Fruit fly (Drosophila melanogaster) whole organism, prepupa: ENCODE measurements around the gene CG8509.
A peak's percentile ranks its signal among the peaks of the same experiment; 100 is the strongest.

ENCODE experiments used
- Blimp-1 ChIP-seq: fragments of 200-800 bp; sonication (Bioruptor generic); optimal IDR thresholded peaks from 3 replicates; lab custom pipeline; 2017; ENCODE audit warnings: missing biosample characterization, missing genetic modification characterization, mild to moderate bottlenecking, moderate library complexity, missing genetic modification reagents
- CG10631 ChIP-seq: fragments of 200-800 bp; sonication (Bioruptor generic); optimal IDR thresholded peaks from 2 replicates; lab custom pipeline; 2016; ENCODE audit warnings: missing biosample characterization, missing genetic modification characterization
- CG10669 ChIP-seq: fragments of 200-800 bp; sonication (Bioruptor generic); optimal IDR thresholded peaks from 3 replicates; lab custom pipeline; 2018; ENCODE audit warnings: missing biosample characterization, mild to moderate bottlenecking, missing genetic modification characterization, moderate library complexity
- CG11762 ChIP-seq: fragments of 200-800 bp; sonication (Bioruptor generic); optimal IDR thresholded peaks from 3 replicates; lab custom pipeline; 2016; ENCODE audit warnings: missing biosample characterization, missing genetic modification characterization; ENCODE audit not compliant: insufficient read depth
- CG11902 ChIP-seq: fragments of 200-800 bp; sonication (Bioruptor generic); optimal IDR thresholded peaks from 3 replicates; lab custom pipeline; 2016; ENCODE audit warnings: missing biosample characterization, missing genetic modification characterization
- CG15336 ChIP-seq: fragments of 200-800 bp; sonication (Bioruptor generic); IDR thresholded peaks from 2 replicates; pipeline ENCODE4 v1.3.6; 2022; ENCODE audit warnings: missing biosample characterization, missing genetic modification characterization
- CG1621 ChIP-seq: fragments of 200-800 bp; sonication (Bioruptor generic); optimal IDR thresholded peaks from 3 replicates; lab custom pipeline; 2018; ENCODE audit warnings: missing biosample characterization, mild to moderate bottlenecking, missing genetic modification characterization
- CG3032 ChIP-seq: fragments of 200-800 bp; optimal IDR thresholded peaks from 2 replicates; lab custom pipeline; 2019; ENCODE audit warnings: missing biosample characterization, mild to moderate bottlenecking, missing genetic modification characterization, moderate library complexity
- CG34406 ChIP-seq: fragments of 200-800 bp; sonication (Bioruptor generic); optimal IDR thresholded peaks from 3 replicates; lab custom pipeline; 2016; ENCODE audit warnings: missing biosample characterization, missing genetic modification characterization
- CG3919 ChIP-seq: fragments of 200-800 bp; sonication (Bioruptor generic); optimal IDR thresholded peaks from 3 replicates; lab custom pipeline; 2016; ENCODE audit warnings: missing biosample characterization, missing genetic modification characterization
- CG4318 ChIP-seq: fragments of 200-800 bp; sonication (Bioruptor generic); optimal IDR thresholded peaks from 3 replicates; lab custom pipeline; 2017; ENCODE audit warnings: missing biosample characterization, mild to moderate bottlenecking, missing genetic modification characterization
- CG6163 ChIP-seq: fragments of 200-800 bp; sonication (Bioruptor generic); IDR thresholded peaks from 3 replicates; pipeline ENCODE4 v1.3.6; 2022; ENCODE audit warnings: missing biosample characterization, missing genetic modification characterization
- CG6792 ChIP-seq: fragments of 200-800 bp; sonication (Bioruptor generic); optimal IDR thresholded peaks from 3 replicates; lab custom pipeline; 2016; ENCODE audit warnings: missing biosample characterization, missing genetic modification characterization
- CG6808 ChIP-seq: fragments of 200-800 bp; sonication (Bioruptor generic); optimal IDR thresholded peaks from 3 replicates; lab custom pipeline; 2017; ENCODE audit warnings: missing biosample characterization, missing genetic modification characterization, mild to moderate bottlenecking, moderate library complexity, missing genetic modification reagents
- CG6854 ChIP-seq: fragments of 200-800 bp; sonication (Bioruptor generic); optimal IDR thresholded peaks from 2 replicates; lab custom pipeline; 2017; ENCODE audit warnings: missing biosample characterization, mild to moderate bottlenecking, missing genetic modification characterization
- CG7368 ChIP-seq: fragments of 200-800 bp; sonication (Bioruptor generic); optimal IDR thresholded peaks from 3 replicates; lab custom pipeline; 2016; ENCODE audit warnings: missing biosample characterization, missing genetic modification characterization
- CG8119 ChIP-seq: fragments of 200-800 bp; sonication (Bioruptor generic); IDR thresholded peaks from 3 replicates; pipeline ENCODE4 v1.3.6; 2022; ENCODE audit warnings: missing biosample characterization, missing genetic modification characterization
- CG8319 ChIP-seq: fragments of 200-800 bp; sonication (Bioruptor generic); optimal IDR thresholded peaks from 3 replicates; lab custom pipeline; 2016; ENCODE audit warnings: missing biosample characterization, missing genetic modification characterization
- CG8632 ChIP-seq: fragments of 200-800 bp; sonication (Bioruptor generic); optimal IDR thresholded peaks from 3 replicates; lab custom pipeline; 2016; ENCODE audit warnings: missing biosample characterization, missing genetic modification characterization
- Eip75B ChIP-seq: fragments of 200-800 bp; sonication (Bioruptor generic); optimal IDR thresholded peaks from 3 replicates; lab custom pipeline; 2016; ENCODE audit warnings: missing biosample characterization, missing genetic modification characterization
- Eip78C ChIP-seq: fragments of 200-800 bp; sonication (Bioruptor generic); peaks from one replicate; lab custom pipeline; 2016; ENCODE audit warnings: missing biosample characterization, missing genetic modification characterization
- Ets21C ChIP-seq: fragments of 200-800 bp; sonication (Bioruptor generic); optimal IDR thresholded peaks from 3 replicates; lab custom pipeline; 2016; ENCODE audit warnings: missing biosample characterization, missing genetic modification characterization
- Ets96B ChIP-seq: fragments of 200-800 bp; optimal IDR thresholded peaks from 2 replicates; lab custom pipeline; 2019; ENCODE audit warnings: missing biosample characterization, mild to moderate bottlenecking, missing genetic modification characterization, moderate library complexity
- Hr38 ChIP-seq: sonication (Bioruptor generic); optimal IDR thresholded peaks from 2 replicates; lab custom pipeline; 2016; ENCODE audit warnings: missing biosample characterization, missing genetic modification characterization
- Hr39 ChIP-seq: fragments of 200-800 bp; sonication (Bioruptor generic); optimal IDR thresholded peaks from 2 replicates; lab custom pipeline; 2016; ENCODE audit warnings: missing biosample characterization, missing genetic modification characterization
- Hr4 ChIP-seq: fragments of 200-800 bp; sonication (Bioruptor generic); optimal IDR thresholded peaks from 3 replicates; lab custom pipeline; 2016; ENCODE audit warnings: missing biosample characterization, missing genetic modification characterization
- Lpt ChIP-seq: fragments of 200-800 bp; sonication (Bioruptor generic); optimal IDR thresholded peaks from 3 replicates; lab custom pipeline; 2016; ENCODE audit warnings: missing biosample characterization, missing genetic modification characterization
- Met ChIP-seq: fragments of 200-800 bp; sonication (Bioruptor generic); optimal IDR thresholded peaks from 3 replicates; lab custom pipeline; 2016; ENCODE audit warnings: missing biosample characterization, missing genetic modification characterization
- OdsH ChIP-seq: fragments of 200-800 bp; sonication (Bioruptor generic); optimal IDR thresholded peaks from 3 replicates; lab custom pipeline; 2016; ENCODE audit warnings: missing biosample characterization, missing genetic modification characterization
- Sox102F ChIP-seq: fragments of 200-800 bp; sonication (Bioruptor generic); optimal IDR thresholded peaks from 2 replicates; lab custom pipeline; 2016; ENCODE audit warnings: missing biosample characterization, mild to moderate bottlenecking, missing genetic modification characterization
- Sox14 ChIP-seq: fragments of 200-800 bp; sonication (Bioruptor generic); optimal IDR thresholded peaks from 3 replicates; lab custom pipeline; 2016; ENCODE audit warnings: missing biosample characterization, missing genetic modification characterization
- Sox15 ChIP-seq: fragments of 200-800 bp; sonication (Bioruptor generic); optimal IDR thresholded peaks from 3 replicates; lab custom pipeline; 2016; ENCODE audit warnings: missing biosample characterization, missing genetic modification characterization
- achi ChIP-seq: fragments of 200-800 bp; sonication (Bioruptor generic); optimal IDR thresholded peaks from 3 replicates; lab custom pipeline; 2016; ENCODE audit warnings: missing biosample characterization, missing genetic modification characterization
- acj6 ChIP-seq: fragments of 200-800 bp; sonication (Bioruptor generic); optimal IDR thresholded peaks from 3 replicates; lab custom pipeline; 2016; ENCODE audit warnings: missing biosample characterization, missing genetic modification characterization
- cyc ChIP-seq: fragments of 200-800 bp; sonication (Bioruptor generic); optimal IDR thresholded peaks from 3 replicates; lab custom pipeline; 2016; ENCODE audit warnings: missing biosample characterization, missing genetic modification characterization
- dac ChIP-seq: fragments of 200-800 bp; sonication (Bioruptor generic); optimal IDR thresholded peaks from 2 replicates; lab custom pipeline; 2017; ENCODE audit warnings: missing biosample characterization, mild to moderate bottlenecking, missing genetic modification characterization
- dsx ChIP-seq: fragments of 200-800 bp; optimal IDR thresholded peaks from 3 replicates; lab custom pipeline; 2019; ENCODE audit warnings: missing biosample characterization, mild to moderate bottlenecking, missing genetic modification characterization, moderate library complexity; ENCODE audit not compliant: poor library complexity, severe bottlenecking
- esn ChIP-seq: fragments of 200-800 bp; sonication (Bioruptor generic); optimal IDR thresholded peaks from 2 replicates; lab custom pipeline; 2016; ENCODE audit warnings: missing biosample characterization, mild to moderate bottlenecking, missing genetic modification characterization, moderate library complexity
- fd59A ChIP-seq: fragments of 200-800 bp; sonication (Bioruptor generic); optimal IDR thresholded peaks from 2 replicates; lab custom pipeline; 2017; ENCODE audit warnings: missing biosample characterization, mild to moderate bottlenecking, missing genetic modification characterization, missing genetic modification reagents
- fkh ChIP-seq: fragments of 200-800 bp; sonication (Bioruptor generic); optimal IDR thresholded peaks from 3 replicates; lab custom pipeline; 2017; ENCODE audit warnings: missing biosample characterization, mild to moderate bottlenecking, missing genetic modification characterization, moderate library complexity
- net ChIP-seq: fragments of 200-800 bp; sonication (Bioruptor generic); optimal IDR thresholded peaks from 3 replicates; lab custom pipeline; 2016; ENCODE audit warnings: missing biosample characterization, missing genetic modification characterization
- salr ChIP-seq, 2 experiments: fragments of 200-800 bp; sonication (Bioruptor generic); optimal IDR thresholded peaks; 3 replicates each; lab custom pipeline; 2016 to 2018; ENCODE audit warnings: missing biosample characterization in 2 of 2, missing genetic modification characterization in 2 of 2, mild to moderate bottlenecking in 1 of 2
- spab ChIP-seq: fragments of 200-800 bp; sonication (Bioruptor generic); optimal IDR thresholded peaks from 2 replicates; lab custom pipeline; 2017; ENCODE audit warnings: missing biosample characterization, mild to moderate bottlenecking, missing genetic modification characterization, missing genetic modification reagents
- ss ChIP-seq, 2 experiments: fragments of 200-800 bp; sonication (Bioruptor generic); optimal IDR thresholded peaks; 2 replicates in 1 of 2; 3 replicates in 1 of 2; lab custom pipeline; 2017 to 2018; ENCODE audit warnings: mild to moderate bottlenecking in 2 of 2, missing biosample characterization in 2 of 2, missing genetic modification characterization in 2 of 2, moderate library complexity in 1 of 2
- svp ChIP-seq: fragments of 200-800 bp; sonication (Bioruptor generic); peaks from one replicate; lab custom pipeline; 2016; ENCODE audit warnings: missing biosample characterization, missing genetic modification characterization
- vri ChIP-seq: fragments of 200-800 bp; sonication (Bioruptor generic); optimal IDR thresholded peaks from 3 replicates; lab custom pipeline; 2016; ENCODE audit warnings: missing biosample characterization, mild to moderate bottlenecking, missing genetic modification characterization

Gene CG8509

dm6 chrX:15844139-15844538 lies 34.8 kb downstream of the CG8509 start, which contains the start of the genes ArgRS and CG8578 (continued):
- TF ChIP-seq CG4318 (GFP tag; lab: Kevin White, UChicago) (no peak), CG6808 (GFP tag; lab: Kevin White, UChicago) (no peak), fkh (no peak), CG1621 (no peak), achi (GFP tag; lab: Kevin White, UChicago) (no peak), svp (GFP tag; lab: Kevin White, UChicago) (no peak), CG15336 (GFP tag; lab: Robert Waterston, UW) (peak; percentile 29; the same call in 1 of the 2 replicates), Blimp-1 (no peak), net (no peak), dac (GFP tag; lab: Kevin White, UChicago) (no peak), CG10631 (GFP tag; lab: Kevin White, UChicago) (peak; percentile 58), CG6163 (no peak), CG6792 (GFP tag; lab: Kevin White, UChicago) (peak; percentile 20), CG8319 (GFP tag; lab: Kevin White, UChicago) (no peak), OdsH (peak; percentile 17), CG11762 (GFP tag; lab: Kevin White, UChicago) (peak; percentile 29), Hr4 (GFP tag; lab: Kevin White, UChicago) (peak; percentile 72), Sox15 (GFP tag; lab: Kevin White, UChicago) (peak; percentile 27), Ets21C (peak; percentile 44), CG3032 (tag; lab: Kevin White, UChicago) (peak; percentile 69), Eip75B (peak; percentile 80), CG8119 (GFP tag; lab: Robert Waterston, UW) (no peak), acj6 (GFP tag; lab: Kevin White, UChicago) (peak; percentile 28), Hr39 (GFP tag; lab: Kevin White, UChicago) (peak; percentile 60), CG8632 (GFP tag; lab: Kevin White, UChicago) (no peak), spab (GFP tag; lab: Kevin White, UChicago) (no peak), Ets96B (tag; lab: Kevin White, UChicago) (no peak), Sox102F (GFP tag; lab: Kevin White, UChicago) (no peak), fd59A (GFP tag; lab: Kevin White, UChicago) (no peak), CG10669 (GFP tag; lab: Kevin White, UChicago) (no peak), Met (GFP tag; lab: Kevin White, UChicago) (peak; percentile 39), CG3919 (GFP tag; lab: Kevin White, UChicago) (no peak), Lpt (GFP tag; lab: Kevin White, UChicago) (no peak), CG11902 (GFP tag; lab: Kevin White, UChicago) (no peak), CG7368 (GFP tag; lab: Kevin White, UChicago) (no peak), dsx (GFP tag; lab: Kevin White, UChicago) (no peak), esn (GFP tag; lab: Kevin White, UChicago) (peak; percentile 43)
- TF ChIP-seq, all 60 proteins: peak for 23

dm6 chrX:15849021-15849420 lies 39.7 kb downstream of the CG8509 start, which contains the start of gene sun:
sun (minus strand) TSS chrX:15849258.
- TF ChIP-seq Hr39 (GFP tag; lab: Kevin White, UChicago) (no peak), CG6808 (GFP tag; lab: Kevin White, UChicago) (no peak), CG11902 (GFP tag; lab: Kevin White, UChicago) (no peak), Eip78C (GFP tag; lab: Kevin White, UChicago) (peak; percentile 31), Sox102F (GFP tag; lab: Kevin White, UChicago) (no peak), vri (GFP tag; lab: Kevin White, UChicago) (peak; percentile 77), CG4318 (GFP tag; lab: Kevin White, UChicago) (no peak), ss (GFP tag; optimal IDR thresholded peaks at IDR 0.05; lab: Kevin White, UChicago) (no peak), Ets21C (no peak), CG8119 (GFP tag; lab: Robert Waterston, UW) (no peak), svp (GFP tag; lab: Kevin White, UChicago) (peak; percentile 6), CG10631 (GFP tag; lab: Kevin White, UChicago) (no peak), CG1621 (no peak), CG7368 (GFP tag; lab: Kevin White, UChicago) (no peak), Blimp-1 (no peak), CG3032 (tag; lab: Kevin White, UChicago) (no peak), net (no peak), CG6854 (GFP tag; lab: Kevin White, UChicago) (no peak), spab (GFP tag; lab: Kevin White, UChicago) (no peak), Met (GFP tag; lab: Kevin White, UChicago) (no peak), Hr38 (GFP tag; lab: Kevin White, UChicago) (no peak), CG34406 (GFP tag; lab: Kevin White, UChicago) (no peak), Sox14 (GFP tag; lab: Kevin White, UChicago) (no peak), salr (GFP tag; optimal IDR thresholded peaks at IDR 0.05; lab: Kevin White, UChicago) (no peak), cyc (no peak)
